Worm (Caenorhabditis elegans): Measurements from ENCODE around the gene C30H6.5.

- no peak for TF ChIP-seq ZK546.5 (tag; optimal IDR thresholded peaks at IDR 0.05)
- no peak for TF ChIP-seq zag-1 (tag; optimal IDR thresholded peaks at IDR 0.05)
- no peak for TF ChIP-seq snpc-4 (tag; optimal IDR thresholded peaks at IDR 0.05)
These were observed 42.7 kb upstream of the C30H6.5 start, which contains the start of gene ceh-88 for ce11 chrIV:17328834-17329233.

Data from whole organism, L2 larva.